Fruit fly (Drosophila melanogaster) whole organism, wandering third instar larva: Measurements from ENCODE around the gene CCT3.

ENCODE experiments used
- CG32264 ChIP-seq: fragments of 200-800 bp; sonication (Bioruptor generic); optimal IDR thresholded peaks from 2 replicates; lab custom pipeline; 2016; ENCODE audit warnings: missing biosample characterization, missing genetic modification characterization
- GATAd ChIP-seq: sonication (Bioruptor generic); optimal IDR thresholded peaks from 2 replicates; lab custom pipeline; 2016; ENCODE audit warnings: missing biosample characterization, missing genetic modification characterization
- OdsH ChIP-seq: fragments of 200-800 bp; sonication (Bioruptor generic); optimal IDR thresholded peaks from 2 replicates; lab custom pipeline; 2016; ENCODE audit warnings: missing biosample characterization, mild to moderate bottlenecking, missing genetic modification characterization
- jim ChIP-seq: fragments of 175-275, 200-325 bp; sonication (Bioruptor generic); optimal IDR thresholded peaks from 2 replicates; lab custom pipeline; 2016; ENCODE audit warnings: missing biosample characterization, mild to moderate bottlenecking, missing genetic modification characterization
- psq ChIP-seq: fragments of 200-800 bp; sonication (Bioruptor generic); optimal IDR thresholded peaks from 3 replicates; lab custom pipeline; 2017; ENCODE audit warnings: missing biosample characterization, mild to moderate bottlenecking, missing genetic modification characterization, moderate library complexity
- sv ChIP-seq: fragments of 200-800 bp; sonication (Bioruptor generic); optimal IDR thresholded peaks from 3 replicates; lab custom pipeline; 2016; ENCODE audit warnings: missing biosample characterization, missing genetic modification characterization

dm6 chr3R:16640005-16640408 is 7.4 kb upstream of the CCT3 start, which contains the start of gene nonA-l:
- no peak for TF ChIP-seq GATAd (GFP tag; lab: Kevin White, UChicago)
- TF ChIP-seq psq (GFP tag; lab: Kevin White, UChicago), result no peak
- TF ChIP-seq OdsH (GFP tag; lab: Kevin White, UChicago), result no peak
- no peak for TF ChIP-seq sv (GFP tag; lab: Kevin White, UChicago)
- no peak for TF ChIP-seq jim (GFP tag; lab: Kevin White, UChicago)
- no peak for TF ChIP-seq CG32264 (GFP tag; lab: Kevin White, UChicago)
